Fruit fly (Drosophila melanogaster) whole organism, embryonic: ENCODE data around the gene CG42366.

Source experiments
- Abd-B ChIP-seq: fragments of 200-800 bp; sonication (Bioruptor generic); optimal IDR thresholded peaks from 2 replicates; lab custom pipeline; 2018; ENCODE audit warnings: missing biosample characterization, mild to moderate bottlenecking, missing genetic modification characterization, moderate library complexity
- CG10565 ChIP-seq: fragments of 200-800 bp; sonication (Bioruptor generic); optimal IDR thresholded peaks from 3 replicates; lab custom pipeline; 2016; ENCODE audit warnings: missing biosample characterization, mild to moderate bottlenecking, missing genetic modification characterization
- CG11695 ChIP-seq: fragments of 200-800 bp; sonication (Bioruptor generic); IDR thresholded peaks from 3 replicates; pipeline ENCODE4 v1.3.6; 2022; ENCODE audit warnings: missing biosample characterization, missing genetic modification characterization
- CG11723 ChIP-seq: fragments of 200-800 bp; sonication (Bioruptor generic); optimal IDR thresholded peaks from 2 replicates; lab custom pipeline; 2017; ENCODE audit warnings: missing biosample characterization, mild to moderate bottlenecking, missing genetic modification characterization
- CG12155 ChIP-seq: fragments of 200-800 bp; sonication (Bioruptor generic); optimal IDR thresholded peaks from 3 replicates; lab custom pipeline; 2016; ENCODE audit warnings: missing biosample characterization, missing genetic modification characterization
- CG13123 ChIP-seq: fragments of 200-800 bp; sonication (Bioruptor generic); optimal IDR thresholded peaks from 2 replicates; lab custom pipeline; 2016; ENCODE audit warnings: missing biosample characterization, missing genetic modification characterization
- CG13775 ChIP-seq: fragments of 200-800 bp; sonication (Bioruptor generic); optimal IDR thresholded peaks from 3 replicates; lab custom pipeline; 2017; ENCODE audit warnings: missing biosample characterization, mild to moderate bottlenecking, missing genetic modification characterization
- CG14710 ChIP-seq: fragments of 200-800 bp; sonication (Bioruptor generic); optimal IDR thresholded peaks from 3 replicates; lab custom pipeline; 2019; ENCODE audit warnings: missing biosample characterization, mild to moderate bottlenecking, missing genetic modification characterization, moderate library complexity
- CG17186 ChIP-seq: fragments of 200-800 bp; sonication (Bioruptor generic); optimal IDR thresholded peaks from 3 replicates; lab custom pipeline; 2017; ENCODE audit warnings: missing biosample characterization, missing genetic modification reagents, missing genetic modification characterization
- CG18619 ChIP-seq: fragments of 200-800 bp; sonication (Bioruptor generic); optimal IDR thresholded peaks from 3 replicates; lab custom pipeline; 2017; ENCODE audit warnings: missing biosample characterization, mild to moderate bottlenecking, missing genetic modification characterization
- CG2116 ChIP-seq: fragments of 200-800 bp; sonication (Bioruptor generic); optimal IDR thresholded peaks from 3 replicates; lab custom pipeline; 2018; ENCODE audit warnings: missing biosample characterization, mild to moderate bottlenecking, missing genetic modification characterization
- CG30020 ChIP-seq: fragments of 200-800 bp; optimal IDR thresholded peaks from 2 replicates; lab custom pipeline; 2019; ENCODE audit warnings: missing biosample characterization, mild to moderate bottlenecking, missing genetic modification characterization, moderate library complexity
- CG30403 ChIP-seq: fragments of 200-800 bp; sonication (Bioruptor generic); optimal IDR thresholded peaks from 3 replicates; lab custom pipeline; 2016; ENCODE audit warnings: missing biosample characterization, missing genetic modification characterization
- CG31365 ChIP-seq: fragments of 200-800 bp; sonication (Bioruptor generic); optimal IDR thresholded peaks from 2 replicates; lab custom pipeline; 2018; ENCODE audit warnings: missing biosample characterization, mild to moderate bottlenecking, missing genetic modification characterization
- CG32532 ChIP-seq: fragments of 200-800 bp; sonication (Bioruptor generic); IDR thresholded peaks from 2 replicates; pipeline ENCODE4 v1.3.6; 2022; ENCODE audit warnings: missing biosample characterization, missing genetic modification characterization
- CG3407 ChIP-seq: fragments of 200-800 bp; sonication (Bioruptor generic); optimal IDR thresholded peaks from 2 replicates; lab custom pipeline; 2018; ENCODE audit warnings: missing biosample characterization, mild to moderate bottlenecking, missing genetic modification characterization
- CG4424 ChIP-seq: fragments of 200-800 bp; sonication (Bioruptor generic); optimal IDR thresholded peaks from 3 replicates; lab custom pipeline; 2016; ENCODE audit warnings: missing biosample characterization, missing genetic modification characterization
- CG5953 ChIP-seq: fragments of 200-800 bp; sonication (Bioruptor generic); IDR thresholded peaks from 2 replicates; pipeline ENCODE4 v1.3.6; 2022; ENCODE audit warnings: missing biosample characterization, missing genetic modification characterization
- CG6689 ChIP-seq: fragments of 200-800 bp; sonication (Bioruptor generic); IDR thresholded peaks from 2 replicates; pipeline ENCODE4 v1.3.6; 2022; ENCODE audit warnings: missing biosample characterization, missing genetic modification characterization
- CG7271 ChIP-seq: fragments of 200-800 bp; sonication (Bioruptor generic); optimal IDR thresholded peaks from 2 replicates; lab custom pipeline; 2018; ENCODE audit warnings: missing biosample characterization, mild to moderate bottlenecking, missing genetic modification characterization, moderate library complexity
- CG8765 ChIP-seq: fragments of 200-800 bp; sonication (Bioruptor generic); IDR thresholded peaks from 2 replicates; pipeline ENCODE4 v1.3.6; 2022; ENCODE audit warnings: missing biosample characterization, missing genetic modification characterization
- Dek ChIP-seq: fragments of 200-800 bp; sonication (Bioruptor generic); optimal IDR thresholded peaks from 3 replicates; lab custom pipeline; 2019; ENCODE audit warnings: missing biosample characterization, mild to moderate bottlenecking, missing genetic modification characterization, moderate library complexity
- Dref ChIP-seq: fragments of 200-800 bp; sonication (Bioruptor generic); IDR thresholded peaks from 2 replicates; pipeline ENCODE4 v1.3.6; 2022; ENCODE audit warnings: missing biosample characterization, missing genetic modification characterization
- Eip74EF ChIP-seq, 2 experiments: fragments of 200-800 bp in 1 of 2; fragments of >200 bp in 1 of 2; sonication (Bioruptor generic) in 1 of 2; optimal IDR thresholded peaks; 2 replicates each; lab custom pipeline; 2017 to 2019; ENCODE audit warnings: missing biosample characterization in 2 of 2, missing genetic modification characterization in 2 of 2, mild to moderate bottlenecking in 1 of 2, moderate library complexity in 1 of 2
- Jarid2 ChIP-seq: fragments of 200-800 bp; sonication (Bioruptor generic); optimal IDR thresholded peaks from 3 replicates; lab custom pipeline; 2017; ENCODE audit warnings: mild to moderate bottlenecking, missing biosample characterization, missing genetic modification reagents, missing genetic modification characterization
- MTF-1 ChIP-seq: fragments of 200-800 bp; sonication (Bioruptor generic); optimal IDR thresholded peaks from 2 replicates; lab custom pipeline; 2018; ENCODE audit warnings: missing biosample characterization, mild to moderate bottlenecking, missing genetic modification characterization, borderline replicate concordance
- Med ChIP-seq: fragments of 200-800 bp; sonication (Bioruptor generic); peaks from one replicate; lab custom pipeline; 2016; ENCODE audit warnings: missing biosample characterization, missing genetic modification characterization, mild to moderate bottlenecking, inconsistent platforms, moderate library complexity
- Mes4 ChIP-seq: fragments of 200-800 bp; sonication (Bioruptor generic); optimal IDR thresholded peaks from 2 replicates; lab custom pipeline; 2016; ENCODE audit warnings: missing biosample characterization, missing genetic modification characterization
- Mrtf ChIP-seq: fragments of 200-800 bp; sonication (Bioruptor generic); IDR thresholded peaks from 3 replicates; pipeline ENCODE4 v1.3.6; 2022; ENCODE audit warnings: missing biosample characterization, missing genetic modification characterization
- Opbp ChIP-seq: fragments of 200-800 bp; sonication (Bioruptor generic); IDR thresholded peaks from 3 replicates; pipeline ENCODE4 v1.3.6; 2022; ENCODE audit warnings: missing biosample characterization, missing genetic modification characterization; ENCODE audit not compliant: partially characterized antibody
- Poxn ChIP-seq: fragments of 200-800 bp; sonication (Bioruptor generic); IDR thresholded peaks from 2 replicates; pipeline ENCODE4 v1.3.6; 2022; ENCODE audit warnings: missing biosample characterization, missing genetic modification characterization
- Sry-β ChIP-seq: fragments of 200-800 bp; sonication (Bioruptor generic); optimal IDR thresholded peaks from 2 replicates; lab custom pipeline; 2018; ENCODE audit warnings: missing biosample characterization, mild to moderate bottlenecking, missing genetic modification characterization, moderate library complexity
- croc ChIP-seq: fragments of 200-800 bp; sonication (Bioruptor generic); conservative IDR thresholded peaks from 3 replicates; pipeline ENCODE4 v1.3.6; 2022; ENCODE audit warnings: missing biosample characterization, missing genetic modification characterization
- dati ChIP-seq: fragments of 200-800 bp; sonication (Bioruptor generic); IDR thresholded peaks from 2 replicates; pipeline ENCODE4 v1.3.6; 2022; ENCODE audit warnings: missing biosample characterization, missing genetic modification characterization
- dysf ChIP-seq: fragments of 200-800 bp; sonication (Bioruptor generic); IDR thresholded peaks from 3 replicates; pipeline ENCODE4 v1.3.6; 2022; ENCODE audit warnings: missing biosample characterization, missing genetic modification characterization
- ftz-f1 ChIP-seq: fragments of 200-800 bp; sonication (Bioruptor generic); optimal IDR thresholded peaks from 2 replicates; lab custom pipeline; 2016; ENCODE audit warnings: missing biosample characterization, missing genetic modification characterization
- gce ChIP-seq: fragments of 200-800 bp; sonication (Bioruptor generic); IDR thresholded peaks from 3 replicates; pipeline ENCODE4 v1.3.6; 2022; ENCODE audit warnings: missing biosample characterization, missing genetic modification characterization
- gcm2 ChIP-seq: fragments of 200-800 bp; sonication (Bioruptor generic); optimal IDR thresholded peaks from 2 replicates; lab custom pipeline; 2016; ENCODE audit warnings: missing biosample characterization, missing genetic modification characterization
- grau ChIP-seq: fragments of 200-800 bp; optimal IDR thresholded peaks from 3 replicates; lab custom pipeline; 2019; ENCODE audit warnings: missing biosample characterization, mild to moderate bottlenecking, missing genetic modification characterization, moderate library complexity
- ham ChIP-seq: fragments of 200-800 bp; sonication (Bioruptor generic); IDR thresholded peaks from 2 replicates; pipeline ENCODE4 v1.3.6; 2022; ENCODE audit warnings: missing biosample characterization, missing genetic modification characterization
- her ChIP-seq: fragments of 200-800 bp; sonication (Bioruptor generic); optimal IDR thresholded peaks from 2 replicates; lab custom pipeline; 2016; ENCODE audit warnings: missing biosample characterization, missing genetic modification characterization
- klu ChIP-seq: fragments of 200-800 bp; sonication (Bioruptor generic); IDR thresholded peaks from 2 replicates; pipeline ENCODE4 v1.3.6; 2022; ENCODE audit warnings: missing biosample characterization, missing genetic modification characterization
- kni ChIP-seq: fragments of 200-800 bp; sonication (Bioruptor generic); optimal IDR thresholded peaks from 3 replicates; lab custom pipeline; 2017; ENCODE audit warnings: mild to moderate bottlenecking, missing biosample characterization, missing genetic modification reagents, missing genetic modification characterization
- lmd ChIP-seq: fragments of 200-800 bp; sonication (Bioruptor generic); IDR thresholded peaks from 2 replicates; pipeline ENCODE4 v1.3.6; 2022; ENCODE audit warnings: missing biosample characterization, missing genetic modification characterization
- nerfin-2 ChIP-seq: fragments of 200-800 bp; sonication (Bioruptor generic); IDR thresholded peaks from 2 replicates; pipeline ENCODE4 v1.3.6; 2022; ENCODE audit warnings: missing biosample characterization, missing genetic modification characterization; ENCODE audit not compliant: partially characterized antibody
- scrt ChIP-seq: fragments of 200-800 bp; sonication (Bioruptor generic); optimal IDR thresholded peaks from 2 replicates; lab custom pipeline; 2018; ENCODE audit warnings: missing biosample characterization, mild to moderate bottlenecking, missing genetic modification characterization, moderate library complexity
- sna ChIP-seq: fragments of 200-800 bp; sonication (Bioruptor generic); IDR thresholded peaks from 2 replicates; pipeline ENCODE4 v1.3.6; 2022; ENCODE audit warnings: missing biosample characterization, missing genetic modification characterization; ENCODE audit not compliant: partially characterized antibody
- so ChIP-seq: fragments of 200-800 bp; sonication (Bioruptor generic); IDR thresholded peaks from 3 replicates; pipeline ENCODE4 v1.3.6; 2022; ENCODE audit warnings: missing biosample characterization, missing genetic modification characterization
- trh ChIP-seq: fragments of 200-800 bp; sonication (Bioruptor generic); optimal IDR thresholded peaks from 2 replicates; lab custom pipeline; 2016; ENCODE audit warnings: missing biosample characterization, missing genetic modification characterization
- wek ChIP-seq: fragments of 200-800 bp; sonication (Bioruptor generic); optimal IDR thresholded peaks from 3 replicates; lab custom pipeline; 2018; ENCODE audit warnings: missing biosample characterization, mild to moderate bottlenecking, missing genetic modification characterization, moderate library complexity

Gene CG42366

dm6 chr2L:9938631-9939256 is 13.8 kb downstream of the CG42366 start, which contains the start of the genes Datp and CG4619 (continued):
- TF ChIP-seq CG17186 (peak; percentile 40), CG30403 (GFP tag; lab: Kevin White, UChicago) (no peak), Sry-β (GFP tag; lab: Kevin White, UChicago) (peak; percentile 93), CG32532 (GFP tag; lab: Robert Waterston, UW) (no peak), wek (GFP tag; lab: Kevin White, UChicago) (no peak), CG8765 (GFP tag; lab: Robert Waterston, UW) (no peak), gce (GFP tag; lab: Robert Waterston, UW) (no peak), CG13775 (GFP tag; lab: Kevin White, UChicago) (no peak), Abd-B (GFP tag; lab: Kevin White, UChicago) (no peak), ham (GFP tag; lab: Robert Waterston, UW) (no peak), CG13123 (GFP tag; lab: Kevin White, UChicago) (no peak), CG11695 (no peak), croc (GFP tag; lab: Robert Waterston, UW) (peak; percentile 24; the same call in 1 of the 3 replicates), gcm2 (GFP tag; lab: Kevin White, UChicago) (no peak), CG10565 (no peak), so (GFP tag; lab: Robert Waterston, UW) (no peak; the same call in 2 of the 3 replicates), dati (no peak), sna (no peak; the same call in 1 of the 2 replicates), MTF-1 (GFP tag; lab: Kevin White, UChicago) (no peak), ftz-f1 (GFP tag; lab: Kevin White, UChicago) (no peak), Poxn (GFP tag; lab: Robert Waterston, UW) (no peak), CG30020 (tag; lab: Kevin White, UChicago) (no peak), grau (no peak), kni (peak; percentile 32), klu (no peak), Jarid2 (GFP tag; lab: Kevin White, UChicago) (peak; percentile 6), Dref (GFP tag; lab: Robert Waterston, UW) (peak; percentile 46), CG7271 (tag; lab: Kevin White, UChicago) (no peak), CG18619 (peak; percentile 54), CG4424 (GFP tag; lab: Kevin White, UChicago) (peak; percentile 2), lmd (GFP tag; lab: Robert Waterston, UW) (no peak), CG2116 (GFP tag; lab: Kevin White, UChicago) (peak; percentile 29), Dek (tag; lab: Kevin White, UChicago) (no peak), CG5953 (GFP tag; lab: Robert Waterston, UW) (no peak), CG6689 (no peak), nerfin-2 (GFP tag; lab: Robert Waterston, UW) (no peak), CG11723 (GFP tag; lab: Kevin White, UChicago) (no peak), CG14710 (tag; lab: Kevin White, UChicago) (peak; percentile 37), Mes4 (GFP tag; lab: Kevin White, UChicago) (no peak), Eip74EF (GFP tag; optimal IDR thresholded peaks at IDR 0.05; lab: Kevin White, UChicago) (no peak), Mrtf (GFP tag; lab: Robert Waterston, UW) (no peak), scrt (GFP tag; lab: Kevin White, UChicago) (peak; percentile 49), CG3407 (GFP tag; lab: Kevin White, UChicago) (no peak), CG31365 (tag; lab: Kevin White, UChicago) (no peak), CG12155 (GFP tag; lab: Kevin White, UChicago) (peak; percentile 11), her (GFP tag; lab: Kevin White, UChicago) (peak; percentile 54), trh (GFP tag; lab: Kevin White, UChicago) (no peak), Opbp (GFP tag; lab: Robert Waterston, UW) (no peak), Med (peak; percentile 96), dysf (GFP tag; lab: Robert Waterston, UW) (peak; percentile 55; the same call in 2 of the 3 replicates)
